Worm (Caenorhabditis elegans) whole organism, mixed stage, embryonic: Measurements from ENCODE around the gene F46B3.9.

ENCODE experiments used
- bed-3 ChIP-seq: fragments of 200-800 bp; sonication (Bioruptor generic); optimal IDR thresholded peaks from 3 replicates; lab custom pipeline; 2018; ENCODE audit warnings: mild to moderate bottlenecking, missing genetic modification characterization, moderate library complexity, missing compliant biosample characterization
- ceh-39 ChIP-seq: fragments of 150-350 bp; optimal IDR thresholded peaks from 2 replicates; lab custom pipeline; 2014; ENCODE audit warnings: missing biosample characterization, missing genetic modification characterization
- ceh-43 ChIP-seq: fragments of 200-800 bp; sonication (Bioruptor generic); optimal IDR thresholded peaks from 2 replicates; lab custom pipeline; 2018; ENCODE audit warnings: mild to moderate bottlenecking, missing genetic modification characterization, moderate library complexity, missing compliant biosample characterization
- ceh-83 ChIP-seq: fragments of 200-800 bp; sonication (Bioruptor generic); optimal IDR thresholded peaks from 2 replicates; lab custom pipeline; 2018; ENCODE audit warnings: mild to moderate bottlenecking, missing genetic modification characterization, missing compliant biosample characterization
- drap-1 ChIP-seq: fragments of 200-800 bp; sonication (Bioruptor generic); optimal IDR thresholded peaks from 3 replicates; lab custom pipeline; 2018; ENCODE audit warnings: mild to moderate bottlenecking, missing genetic modification characterization, missing compliant biosample characterization
- elt-3 ChIP-seq: fragments of 150-350 bp; optimal IDR thresholded peaks from 2 replicates; lab custom pipeline; 2014; ENCODE audit warnings: missing biosample characterization, missing genetic modification characterization
- lin-13 ChIP-seq: fragments of 150-350 bp; optimal IDR thresholded peaks from 2 replicates; lab custom pipeline; 2014; ENCODE audit warnings: missing biosample characterization, missing genetic modification characterization
- mab-5 ChIP-seq: fragments of 150-350 bp; optimal IDR thresholded peaks from 2 replicates; lab custom pipeline; 2014; ENCODE audit warnings: missing biosample characterization, missing genetic modification characterization
- mls-2 ChIP-seq: sonication (generic microtip); optimal IDR thresholded peaks from 2 replicates; lab custom pipeline; 2016; ENCODE audit warnings: mild to moderate bottlenecking, missing genetic modification characterization, moderate library complexity, missing compliant biosample characterization
- nhr-237 ChIP-seq: fragments of 150-350 bp; optimal IDR thresholded peaks from 2 replicates; lab custom pipeline; 2014; ENCODE audit warnings: missing biosample characterization, missing genetic modification characterization
- unc-120 ChIP-seq: sonication (generic microtip); optimal IDR thresholded peaks from 2 replicates; lab custom pipeline; 2017; ENCODE audit warnings: missing genetic modification characterization, missing compliant biosample characterization; ENCODE audit not compliant: poor library complexity, severe bottlenecking
- unc-62 ChIP-seq: fragments of 150-350 bp; optimal IDR thresholded peaks from 2 replicates; lab custom pipeline; 2014; ENCODE audit warnings: missing biosample characterization, missing genetic modification reagents, missing genetic modification characterization

Gene F46B3.9

DNA sequence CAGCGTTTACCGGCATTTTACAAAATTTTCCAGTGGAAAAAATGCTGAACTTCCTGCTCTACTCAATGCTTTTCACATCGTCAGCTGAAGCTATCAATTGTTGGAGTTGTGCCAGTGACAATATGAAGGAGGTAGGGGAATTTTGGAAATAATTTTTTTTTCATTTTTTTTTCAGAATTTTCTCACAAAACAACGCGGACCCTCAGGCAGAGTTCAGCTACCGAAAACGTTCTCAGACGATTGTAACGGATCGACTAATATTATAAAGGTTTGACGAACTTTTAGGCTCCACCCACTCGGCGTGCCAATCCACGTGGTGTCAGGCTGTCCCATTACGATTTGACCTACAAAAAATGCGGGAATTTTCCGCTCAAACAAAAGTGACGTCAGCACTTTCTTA lies 46.4 kb downstream of the F46B3.9 start, which contains the start of gene F26F2.8:
F26F2.8 (plus strand) TSS at position 13 of the 400 bp plus-strand sequence.
- TF ChIP-seq lin-13 (tag; lab: Kevin White, UChicago) (no peak), ceh-43 (GFP tag; lab: Kevin White, UChicago) (no peak), ceh-39 (no peak), unc-120 (tag; lab: Kevin White, UChicago) (no peak), unc-62 (no peak), ceh-83 (no peak), nhr-237 (tag; lab: Kevin White, UChicago) (no peak), mls-2 (tag; lab: Kevin White, UChicago) (no peak), mab-5 (tag; lab: Kevin White, UChicago) (no peak), bed-3 (GFP tag; lab: Kevin White, UChicago) (no peak), elt-3 (tag; lab: Kevin White, UChicago) (no peak), drap-1 (no peak)
